Worm (Caenorhabditis elegans) whole organism, L4 larva: ENCODE measurements around the gene T02B11.3.

Source experiments
- F10B5.3 ChIP-seq: sonication (generic microtip); optimal IDR thresholded peaks from 2 replicates; lab custom pipeline; 2016; ENCODE audit warnings: mild to moderate bottlenecking, missing genetic modification characterization, missing compliant biosample characterization
- R02D3.7 ChIP-seq: fragments of 150-350 bp; sonication (generic microtip); optimal IDR thresholded peaks from 3 replicates; lab custom pipeline; 2014; ENCODE audit warnings: missing biosample characterization, missing genetic modification characterization
- Y105C5A.15 ChIP-seq: fragments of 200-800 bp; sonication (Bioruptor generic); IDR thresholded peaks from 2 replicates; pipeline ENCODE4 v1.3.6; 2022; ENCODE audit warnings: missing genetic modification characterization, missing compliant biosample characterization
- Y5F2A.4 ChIP-seq: fragments of 200-800 bp; sonication (Bioruptor generic); optimal IDR thresholded peaks from 2 replicates; lab custom pipeline; 2018; ENCODE audit warnings: mild to moderate bottlenecking, missing genetic modification characterization, missing compliant biosample characterization
- ZK337.2 ChIP-seq: fragments of 200-800 bp; sonication (Bioruptor generic); IDR thresholded peaks from 2 replicates; pipeline ENCODE4 v1.3.6; 2022; ENCODE audit warnings: missing genetic modification reagents, missing genetic modification characterization, missing compliant biosample characterization
- ZK546.5 ChIP-seq, 2 experiments: sonication (generic microtip); optimal IDR thresholded peaks; 2 replicates each; lab custom pipeline; 2017; ENCODE audit warnings: missing biosample characterization in 2 of 2, missing genetic modification characterization in 2 of 2
- aha-1 ChIP-seq: fragments of 150-350 bp; peaks from one replicate; lab custom pipeline; 2014; ENCODE audit warnings: missing biosample characterization, missing genetic modification characterization
- attf-4 ChIP-seq: sonication (generic microtip); optimal IDR thresholded peaks from 3 replicates; lab custom pipeline; 2017; ENCODE audit warnings: missing biosample characterization, missing genetic modification characterization
- ceh-20 ChIP-seq: fragments of 200-800 bp; sonication (Bioruptor generic); IDR thresholded peaks from 2 replicates; pipeline ENCODE4 v1.3.6; 2022; ENCODE audit warnings: missing genetic modification reagents, missing genetic modification characterization, missing compliant biosample characterization
- ceh-32 ChIP-seq: sonication (generic microtip); optimal IDR thresholded peaks from 2 replicates; lab custom pipeline; 2016; ENCODE audit warnings: mild to moderate bottlenecking, missing genetic modification characterization, missing compliant biosample characterization; ENCODE audit not compliant: poor library complexity
- cey-2 ChIP-seq: sonication (generic microtip); optimal IDR thresholded peaks from 3 replicates; lab custom pipeline; 2017; ENCODE audit warnings: missing genetic modification characterization, mild to moderate bottlenecking, missing compliant biosample characterization, antibody characterized with exemption, borderline replicate concordance; ENCODE audit not compliant: insufficient read depth
- ctbp-1 ChIP-seq: fragments of 200-800 bp; sonication (Bioruptor generic); IDR thresholded peaks from 2 replicates; pipeline ENCODE4 v1.3.6; 2022; ENCODE audit warnings: missing genetic modification reagents, missing genetic modification characterization, missing compliant biosample characterization
- daf-16 ChIP-seq, 3 experiments: sonication (generic microtip); optimal IDR thresholded peaks; 2 replicates each; lab custom pipeline; 2016 to 2017; ENCODE audit warnings: missing genetic modification characterization in 3 of 3, missing genetic modification reagents in 3 of 3, mild to moderate bottlenecking in 2 of 3, missing compliant biosample characterization in 2 of 3, missing biosample characterization in 1 of 3, moderate library complexity in 1 of 3
- duxl-1 ChIP-seq: sonication (generic microtip); optimal IDR thresholded peaks from 2 replicates; lab custom pipeline; 2016; ENCODE audit warnings: mild to moderate bottlenecking, missing genetic modification characterization, moderate library complexity, missing compliant biosample characterization; ENCODE audit not compliant: poor library complexity
- egl-27 ChIP-seq: sonication (generic microtip); optimal IDR thresholded peaks from 3 replicates; lab custom pipeline; 2017; ENCODE audit warnings: missing biosample characterization, missing genetic modification reagents, missing genetic modification characterization
- egl-43 ChIP-seq: fragments of 200-800 bp; sonication (Bioruptor generic); IDR thresholded peaks from 2 replicates; pipeline ENCODE4 v1.3.6; 2022; ENCODE audit warnings: missing genetic modification reagents, missing genetic modification characterization, missing compliant biosample characterization
- fos-1 ChIP-seq: fragments of 150-350 bp; optimal IDR thresholded peaks from 2 replicates; lab custom pipeline; 2014; ENCODE audit warnings: missing biosample characterization, missing genetic modification characterization
- hlh-30 ChIP-seq: sonication (generic microtip); optimal IDR thresholded peaks from 2 replicates; lab custom pipeline; 2017; ENCODE audit warnings: antibody characterized with exemption, mild to moderate bottlenecking, missing genetic modification characterization, missing compliant biosample characterization; ENCODE audit not compliant: insufficient read depth
- hmg-1.1 ChIP-seq: fragments of 200-800 bp; sonication (Bioruptor generic); IDR thresholded peaks from 2 replicates; pipeline ENCODE4 v1.3.6; 2022; ENCODE audit warnings: missing genetic modification reagents, missing genetic modification characterization, missing compliant biosample characterization
- lim-7 ChIP-seq: fragments of 200-800 bp; sonication (Bioruptor generic); IDR thresholded peaks from 2 replicates; pipeline ENCODE4 v1.3.6; 2022; ENCODE audit warnings: missing genetic modification characterization, missing compliant biosample characterization
- lin-13 ChIP-seq: fragments of 150-350 bp; optimal IDR thresholded peaks from 2 replicates; lab custom pipeline; 2014; ENCODE audit warnings: missing biosample characterization, missing genetic modification reagents, missing genetic modification characterization
- lin-15B ChIP-seq: fragments of 150-350 bp; sonication (generic microtip); optimal IDR thresholded peaks from 3 replicates; lab custom pipeline; 2014; ENCODE audit warnings: missing biosample characterization, missing genetic modification characterization
- lin-38 ChIP-seq: fragments of 200-800 bp; sonication (Bioruptor generic); IDR thresholded peaks from 2 replicates; pipeline ENCODE4 v1.3.6; 2022; ENCODE audit warnings: missing genetic modification reagents, missing genetic modification characterization, missing compliant biosample characterization
- lsy-2 ChIP-seq, 2 experiments: fragments of 150-350 bp in 1 of 2; sonication (generic microtip) in 1 of 2; optimal IDR thresholded peaks; 2 replicates each; lab custom pipeline; 2014 to 2017; ENCODE audit warnings: missing biosample characterization in 2 of 2, missing genetic modification characterization in 2 of 2
- mdl-1 ChIP-seq, 2 experiments: fragments of 150-350 bp in 1 of 2; sonication (generic microtip) in 1 of 2; optimal IDR thresholded peaks; 2 replicates each; lab custom pipeline; 2014 to 2017; ENCODE audit warnings: missing biosample characterization in 2 of 2, missing genetic modification characterization in 2 of 2
- mxl-2 ChIP-seq: fragments of 200-800 bp; sonication (Bioruptor generic); conservative IDR thresholded peaks from 2 replicates; pipeline ENCODE4 v1.3.6; 2022; ENCODE audit warnings: missing genetic modification reagents, missing genetic modification characterization, missing compliant biosample characterization
- nhr-102 ChIP-seq: sonication (generic microtip); optimal IDR thresholded peaks from 2 replicates; lab custom pipeline; 2016; ENCODE audit warnings: mild to moderate bottlenecking, missing genetic modification characterization, moderate library complexity, missing compliant biosample characterization
- nhr-237 ChIP-seq: sonication (generic microtip); optimal IDR thresholded peaks from 2 replicates; lab custom pipeline; 2017; ENCODE audit warnings: missing biosample characterization, missing genetic modification characterization
- nhr-25 ChIP-seq: sonication (generic microtip); optimal IDR thresholded peaks from 2 replicates; lab custom pipeline; 2017; ENCODE audit warnings: missing genetic modification characterization, mild to moderate bottlenecking, missing compliant biosample characterization, antibody characterized with exemption, moderate library complexity, borderline replicate concordance; ENCODE audit not compliant: insufficient read depth
- nhr-41 ChIP-seq: fragments of 200-800 bp; sonication (Bioruptor generic); IDR thresholded peaks from 2 replicates; pipeline ENCODE4 v1.3.6; 2022; ENCODE audit warnings: missing genetic modification reagents, missing genetic modification characterization, missing compliant biosample characterization
- nhr-76 ChIP-seq: fragments of 150-350 bp; optimal IDR thresholded peaks from 2 replicates; lab custom pipeline; 2014; ENCODE audit warnings: missing biosample characterization, missing genetic modification characterization
- pha-4 ChIP-seq, 2 experiments: fragments of 150-350 bp in 1 of 2; fragments of 200-800 bp in 1 of 2; sonication (Bioruptor generic) in 1 of 2; IDR thresholded peaks in 1 of 2; optimal IDR thresholded peaks in 1 of 2; 2 replicates each; pipeline versions ENCODE4 v1.3.6 to Lab custom; 2014 to 2022; ENCODE audit warnings: missing genetic modification characterization in 2 of 2, missing genetic modification reagents in 2 of 2, missing biosample characterization in 1 of 2, missing compliant biosample characterization in 1 of 2
- php-3 ChIP-seq: fragments of 200-800 bp; sonication (Bioruptor generic); IDR thresholded peaks from 2 replicates; pipeline ENCODE4 v1.3.6; 2022; ENCODE audit warnings: missing genetic modification reagents, missing genetic modification characterization, missing compliant biosample characterization
- pqm-1 ChIP-seq: sonication (generic microtip); optimal IDR thresholded peaks from 2 replicates; lab custom pipeline; 2017; ENCODE audit warnings: missing biosample characterization, missing genetic modification characterization
- rbr-2 ChIP-seq: sonication (generic microtip); optimal IDR thresholded peaks from 2 replicates; lab custom pipeline; 2016; ENCODE audit warnings: missing genotype, missing genetic modification characterization, missing compliant biosample characterization
- saeg-2 ChIP-seq: fragments of 200-800 bp; sonication (Bioruptor generic); IDR thresholded peaks from 2 replicates; pipeline ENCODE4 v1.3.6; 2022; ENCODE audit warnings: missing genetic modification reagents, missing genetic modification characterization, missing compliant biosample characterization
- snpc-1.2 ChIP-seq: fragments of 200-800 bp; sonication (Bioruptor generic); IDR thresholded peaks from 2 replicates; pipeline ENCODE4 v1.3.6; 2022; ENCODE audit warnings: missing genetic modification reagents, missing genetic modification characterization, missing compliant biosample characterization
- unc-62 ChIP-seq, 3 experiments: fragments of 150-350 bp in 1 of 3; sonication (generic microtip); optimal IDR thresholded peaks in 2 of 3; peaks in 1 of 3; 1 replicate in 1 of 3; 2 replicates in 2 of 3; lab custom pipeline; 2014 to 2017; ENCODE audit warnings: missing biosample characterization in 3 of 3, missing genetic modification characterization in 3 of 3, missing genetic modification reagents in 3 of 3, missing genotype in 1 of 3
- zag-1 ChIP-seq: fragments of 150-350 bp; optimal IDR thresholded peaks from 2 replicates; lab custom pipeline; 2014; ENCODE audit warnings: missing biosample characterization, missing genetic modification characterization
- zfp-2 ChIP-seq: sonication (generic microtip); optimal IDR thresholded peaks from 2 replicates; lab custom pipeline; 2016; ENCODE audit warnings: mild to moderate bottlenecking, missing genetic modification characterization, missing compliant biosample characterization

T02B11.3 gene

DNA sequence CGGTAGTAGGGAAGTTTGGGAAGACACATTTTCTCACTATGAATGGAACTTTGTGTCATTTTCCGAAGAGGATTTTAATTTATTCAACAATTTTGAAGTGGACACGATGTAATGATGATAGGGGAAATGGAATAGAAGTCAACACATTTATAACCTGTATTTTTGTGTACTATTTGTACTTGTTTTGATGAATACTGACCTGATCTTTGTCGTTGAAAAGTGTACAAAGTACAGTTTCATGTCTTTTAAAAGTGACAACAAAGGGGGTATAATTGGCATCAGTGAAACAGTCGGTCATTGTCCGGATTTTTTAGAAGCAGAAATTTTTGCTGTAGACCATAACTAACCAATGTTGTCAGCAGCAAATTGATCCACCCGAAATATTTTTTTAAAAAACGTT, 22.6 kb upstream of the T02B11.3 start, which contains the start of gene T02B11.6:
T02B11.6 (minus strand) TSS at position 101 of the 400 bp plus-strand sequence.
- no peak for TF ChIP-seq Y5F2A.4 (GFP tag; lab: Kevin White, UChicago)
- TF ChIP-seq lin-13: no peak
- no peak for TF ChIP-seq aha-1 (tag; lab: Kevin White, UChicago)
- no peak for TF ChIP-seq ceh-32 (tag; lab: Kevin White, UChicago)
- TF ChIP-seq ZK337.2 (GFP tag; lab: Robert Waterston, UW): no peak
- TF ChIP-seq mxl-2 (GFP tag; lab: Robert Waterston, UW): no peak
- TF ChIP-seq fos-1 (tag; lab: Kevin White, UChicago): no peak
- no peak for TF ChIP-seq rbr-2
- TF ChIP-seq php-3 (GFP tag; lab: Robert Waterston, UW): no peak
- TF ChIP-seq attf-4 (tag; lab: Kevin White, UChicago): no peak
- no peak for TF ChIP-seq F10B5.3
- TF ChIP-seq snpc-1.2 (GFP tag; lab: Robert Waterston, UW): no peak
- no peak for TF ChIP-seq ctbp-1 (GFP tag; lab: Robert Waterston, UW)
- TF ChIP-seq hlh-30: no peak
- TF ChIP-seq lin-38: no peak

DNA sequence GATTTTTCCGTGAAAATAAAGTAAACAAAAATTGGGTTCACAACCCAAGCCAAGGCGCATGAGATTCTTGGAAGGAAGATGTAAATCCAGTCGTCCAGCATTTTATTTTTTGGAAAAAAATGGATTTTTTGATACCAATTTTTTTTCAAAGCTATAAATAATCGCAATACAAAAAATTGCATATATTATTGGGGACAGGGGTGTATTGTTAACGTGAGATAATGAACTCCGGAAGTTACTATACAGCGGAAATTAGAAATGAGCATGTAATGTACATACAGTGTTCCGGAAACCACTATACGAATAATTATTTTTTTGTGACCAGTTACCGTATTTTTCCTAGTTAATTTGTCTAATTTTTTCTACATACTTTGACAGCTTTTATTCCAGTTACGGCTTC, 17.7 kb upstream of the T02B11.3 start, which contains the start of gene srj-38:
srj-38 (minus strand) TSS at position 101 of the 400 bp plus-strand sequence.
- TF ChIP-seq mdl-1 (tag; optimal IDR thresholded peaks at IDR 0.05; lab: Kevin White, UChicago): no peak
- no peak for TF ChIP-seq zag-1 (tag; lab: Kevin White, UChicago)
- TF ChIP-seq pqm-1 (tag; lab: Kevin White, UChicago): no peak
- no peak for TF ChIP-seq nhr-237
- TF ChIP-seq nhr-25 (tag; lab: Kevin White, UChicago): no peak
- no peak for TF ChIP-seq zfp-2 (tag; lab: Kevin White, UChicago)
- no peak for TF ChIP-seq daf-16 (GFP tag; optimal IDR thresholded peaks at IDR 0.05; lab: Kevin White, UChicago)
- no peak for TF ChIP-seq daf-16 (tag; optimal IDR thresholded peaks at IDR 0.05; lab: Kevin White, UChicago)
- TF ChIP-seq R02D3.7: no peak
- no peak for TF ChIP-seq nhr-76
- TF ChIP-seq ZK546.5 (tag; optimal IDR thresholded peaks at IDR 0.05; lab: Kevin White, UChicago): no peak
- TF ChIP-seq nhr-41 (GFP tag; lab: Robert Waterston, UW): no peak
- TF ChIP-seq duxl-1: no peak
- TF ChIP-seq unc-62 (GFP tag; optimal IDR thresholded peaks at IDR 0.05 in 1 of 2; lab: Kevin White, UChicago): no peak
- TF ChIP-seq unc-62 (tag; optimal IDR thresholded peaks at IDR 0.05; lab: Kevin White, UChicago): no peak
- no peak for TF ChIP-seq lsy-2 (tag; optimal IDR thresholded peaks at IDR 0.05; lab: Kevin White, UChicago)
- no peak for TF ChIP-seq nhr-102 (tag; lab: Kevin White, UChicago)
- TF ChIP-seq, all 104 proteins: peak for 0

DNA sequence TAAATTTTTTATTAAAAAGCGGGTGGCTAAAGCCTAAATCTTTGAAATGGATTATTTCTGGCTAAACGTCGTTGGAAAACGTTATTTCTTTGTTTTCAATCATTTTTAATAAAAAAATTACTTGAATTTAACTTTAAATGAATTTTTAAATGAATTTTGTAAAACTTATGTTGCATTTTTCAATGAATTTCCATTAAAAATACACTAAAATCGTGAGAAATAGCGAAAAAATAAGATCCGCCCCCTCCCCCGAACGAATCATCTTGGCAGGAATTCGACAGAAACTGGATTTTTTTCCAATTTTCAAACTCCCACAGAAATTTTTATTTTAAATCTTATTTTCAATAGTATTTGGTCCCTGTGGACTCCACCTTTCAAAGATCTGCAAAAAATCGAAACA, 12.5 kb upstream of the T02B11.3 start, which contains the start of gene srg-53:
srg-53 (plus strand) TSS at position 301 of the 400 bp plus-strand sequence.
- TF ChIP-seq egl-27 (tag; lab: Kevin White, UChicago) (no peak), ceh-20 (GFP tag; lab: Robert Waterston, UW) (no peak), unc-62 (GFP tag; optimal IDR thresholded peaks at IDR 0.05 in 1 of 2; lab: Kevin White, UChicago) (no peak), unc-62 (tag; optimal IDR thresholded peaks at IDR 0.05; lab: Kevin White, UChicago) (no peak)

DNA sequence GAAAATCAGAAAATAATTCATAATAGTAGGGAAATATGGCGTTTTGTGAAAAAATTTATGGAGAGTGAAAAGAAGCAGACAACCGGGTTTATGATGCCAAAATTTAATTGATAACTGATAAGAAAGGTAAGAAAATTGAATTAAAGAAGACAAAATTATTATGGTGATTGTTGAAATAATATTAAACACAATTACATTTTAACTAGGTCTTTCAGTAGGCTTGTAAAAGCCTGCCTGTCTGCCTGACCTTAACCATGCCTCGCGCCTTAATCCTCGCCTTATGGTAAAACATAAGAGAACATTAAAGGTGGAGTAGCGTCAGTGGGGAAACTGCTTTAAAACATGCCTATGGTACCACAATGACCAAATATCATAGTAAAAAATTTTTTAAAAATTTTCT, 11.9 kb upstream of the T02B11.3 start, which contains the start of gene T02B11.8:
T02B11.8 (minus strand) TSS at position 101 of the 400 bp plus-strand sequence.
- no peak for TF ChIP-seq pha-4 (GFP tag; IDR thresholded peaks at IDR 0.05; lab: Robert Waterston, UW)
- TF ChIP-seq pha-4 (tag; optimal IDR thresholded peaks at IDR 0.05; lab: Kevin White, UChicago): no peak
- no peak for TF ChIP-seq Y105C5A.15 (GFP tag; lab: Robert Waterston, UW)
- no peak for TF ChIP-seq saeg-2 (GFP tag; lab: Robert Waterston, UW)
- no peak for TF ChIP-seq lin-38
- TF ChIP-seq zfp-2 (tag; lab: Kevin White, UChicago): no peak
- TF ChIP-seq egl-43 (GFP tag; lab: Robert Waterston, UW): no peak
- TF ChIP-seq lim-7 (GFP tag; lab: Robert Waterston, UW): no peak
- no peak for TF ChIP-seq hmg-1.1 (GFP tag; lab: Robert Waterston, UW)
- TF ChIP-seq php-3 (GFP tag; lab: Robert Waterston, UW): no peak
- TF ChIP-seq lin-15B: no peak
- no peak for TF ChIP-seq cey-2
